Fruit fly (Drosophila melanogaster) whole organism, embryonic: ENCODE results near the gene sws.

Experiments
- Blimp-1 ChIP-seq: fragments of 200-800 bp; sonication (Bioruptor generic); optimal IDR thresholded peaks from 3 replicates; lab custom pipeline; 2018; ENCODE audit warnings: missing biosample characterization, missing genetic modification characterization, mild to moderate bottlenecking, moderate library complexity, missing genetic modification reagents
- BtbVII ChIP-seq: fragments of 200-800 bp; sonication (Bioruptor generic); optimal IDR thresholded peaks from 3 replicates; lab custom pipeline; 2017; ENCODE audit warnings: missing biosample characterization, mild to moderate bottlenecking, missing genetic modification characterization
- CG12104 ChIP-seq: fragments of 200-800 bp; sonication (Bioruptor generic); optimal IDR thresholded peaks from 3 replicates; lab custom pipeline; 2016; ENCODE audit warnings: missing biosample characterization, missing genetic modification characterization
- CG12299 ChIP-seq: fragments of 200-800 bp; sonication (Bioruptor generic); optimal IDR thresholded peaks from 2 replicates; lab custom pipeline; 2018; ENCODE audit warnings: missing biosample characterization, mild to moderate bottlenecking, missing genetic modification characterization
- CG1233 ChIP-seq: fragments of 200-800 bp; sonication (Bioruptor generic); optimal IDR thresholded peaks from 4 replicates; lab custom pipeline; 2018; ENCODE audit warnings: missing biosample characterization, mild to moderate bottlenecking, missing genetic modification characterization
- CG12391 ChIP-seq: fragments of 200-800 bp; sonication (Bioruptor generic); optimal IDR thresholded peaks from 3 replicates; lab custom pipeline; 2018; ENCODE audit warnings: missing biosample characterization, mild to moderate bottlenecking, missing genetic modification characterization, moderate library complexity
- CG12942 ChIP-seq: fragments of 200-800 bp; sonication (Bioruptor generic); optimal IDR thresholded peaks from 3 replicates; lab custom pipeline; 2016; ENCODE audit warnings: missing biosample characterization, missing genetic modification characterization
- CG13287 ChIP-seq: fragments of 200-800 bp; sonication (Bioruptor generic); IDR thresholded peaks from 2 replicates; pipeline ENCODE4 v1.3.6; 2022; ENCODE audit warnings: missing biosample characterization, missing genetic modification characterization; ENCODE audit not compliant: partially characterized antibody
- CG1647 ChIP-seq: fragments of 200-800 bp; sonication (Bioruptor generic); optimal IDR thresholded peaks from 3 replicates; lab custom pipeline; 2016; ENCODE audit warnings: missing biosample characterization, missing genetic modification characterization
- CG1832 ChIP-seq: fragments of 200-800 bp; sonication (Bioruptor generic); optimal IDR thresholded peaks from 2 replicates; lab custom pipeline; 2017; ENCODE audit warnings: missing biosample characterization, mild to moderate bottlenecking, missing genetic modification characterization, inconsistent platforms
- CG32767 ChIP-seq: fragments of 200-800 bp; sonication (Bioruptor generic); IDR thresholded peaks from 2 replicates; pipeline ENCODE4 v1.3.6; 2022; ENCODE audit warnings: missing biosample characterization, missing genetic modification characterization
- CG3726 ChIP-seq: fragments of 200-800 bp; sonication (Bioruptor generic); IDR thresholded peaks from 3 replicates; pipeline ENCODE4, ENCODE4 v1.3.6; 2022; ENCODE audit warnings: missing biosample characterization, missing genetic modification characterization
- CG5245 ChIP-seq: fragments of 200-800 bp; sonication (Bioruptor generic); optimal IDR thresholded peaks from 3 replicates; lab custom pipeline; 2016; ENCODE audit warnings: missing biosample characterization, missing genetic modification characterization
- CG7372 ChIP-seq: fragments of 200-800 bp; sonication (Bioruptor generic); IDR thresholded peaks from 2 replicates; pipeline ENCODE4 v1.3.6; 2022; ENCODE audit warnings: missing biosample characterization, missing genetic modification characterization
- CG7839 ChIP-seq: fragments of 200-800 bp; sonication (Bioruptor generic); optimal IDR thresholded peaks from 3 replicates; lab custom pipeline; 2018; ENCODE audit warnings: missing biosample characterization, mild to moderate bottlenecking, missing genetic modification characterization, moderate library complexity
- CG8388 ChIP-seq: fragments of 200-800 bp; sonication (Bioruptor generic); optimal IDR thresholded peaks from 2 replicates; lab custom pipeline; 2019; ENCODE audit warnings: missing biosample characterization, mild to moderate bottlenecking, missing genetic modification characterization, moderate library complexity
- CG9437 ChIP-seq: fragments of 200-800 bp; sonication (Bioruptor generic); optimal IDR thresholded peaks from 2 replicates; lab custom pipeline; 2018; ENCODE audit warnings: missing biosample characterization, mild to moderate bottlenecking, missing genetic modification characterization
- D19B ChIP-seq: fragments of 200-800 bp; sonication (Bioruptor generic); optimal IDR thresholded peaks from 2 replicates; lab custom pipeline; 2017; ENCODE audit warnings: missing biosample characterization, mild to moderate bottlenecking, missing genetic modification characterization
- Dbx ChIP-seq: fragments of 200-800 bp; sonication (Bioruptor generic); IDR thresholded peaks from 3 replicates; pipeline ENCODE4 v1.3.6; 2022; ENCODE audit warnings: missing biosample characterization, missing genetic modification characterization
- Dip3 ChIP-seq: fragments of 200-800 bp; sonication (Bioruptor generic); optimal IDR thresholded peaks from 3 replicates; lab custom pipeline; 2016; ENCODE audit warnings: missing biosample characterization, missing genetic modification characterization
- ERR ChIP-seq: fragments of 200-800 bp; sonication (Bioruptor generic); optimal IDR thresholded peaks from 2 replicates; lab custom pipeline; 2016; ENCODE audit warnings: missing biosample characterization, missing genetic modification characterization
- Gsc ChIP-seq: fragments of 200-800 bp; sonication (Bioruptor generic); IDR thresholded peaks from 2 replicates; pipeline ENCODE4 v1.3.6; 2022; ENCODE audit warnings: missing biosample characterization, missing genetic modification characterization
- HLHmδ ChIP-seq: fragments of 200-800 bp; sonication (Bioruptor generic); optimal IDR thresholded peaks from 2 replicates; lab custom pipeline; 2018; ENCODE audit warnings: missing biosample characterization, mild to moderate bottlenecking, missing genetic modification characterization, moderate library complexity
- Hmr ChIP-seq: fragments of 200-800 bp; sonication (Bioruptor generic); optimal IDR thresholded peaks from 3 replicates; lab custom pipeline; 2017; ENCODE audit warnings: mild to moderate bottlenecking, missing biosample characterization, missing genetic modification reagents, missing genetic modification characterization
- Hmx ChIP-seq: fragments of 200-800 bp; sonication (Bioruptor generic); optimal IDR thresholded peaks from 2 replicates; lab custom pipeline; 2016; ENCODE audit warnings: missing biosample characterization, missing genetic modification characterization
- Hr78 ChIP-seq, 2 experiments: fragments of 200-800 bp in 1 of 2; fragments of >200 bp in 1 of 2; sonication (Bioruptor generic) in 1 of 2; optimal IDR thresholded peaks; 2 replicates each; lab custom pipeline; 2017 to 2019; ENCODE audit warnings: missing biosample characterization in 2 of 2, missing genetic modification characterization in 2 of 2, mild to moderate bottlenecking in 1 of 2, moderate library complexity in 1 of 2
- Lim3 ChIP-seq: fragments of 200-800 bp; sonication (Bioruptor generic); IDR thresholded peaks from 2 replicates; pipeline ENCODE4 v1.3.6; 2022; ENCODE audit warnings: missing biosample characterization, missing genetic modification characterization
- MBD-R2 ChIP-seq: fragments of 200-800 bp; sonication (Bioruptor generic); IDR thresholded peaks from 2 replicates; pipeline ENCODE4 v1.3.6; 2022; ENCODE audit warnings: missing biosample characterization, missing genetic modification characterization
- Med ChIP-seq: fragments of 200-800 bp; sonication (Bioruptor generic); peaks from one replicate; lab custom pipeline; 2016; ENCODE audit warnings: missing biosample characterization, missing genetic modification characterization, mild to moderate bottlenecking, inconsistent platforms, moderate library complexity
- NK7.1 ChIP-seq: fragments of 200-800 bp; sonication (Bioruptor generic); optimal IDR thresholded peaks from 3 replicates; lab custom pipeline; 2016; ENCODE audit warnings: missing biosample characterization, missing genetic modification characterization
- Poxn ChIP-seq: fragments of 200-800 bp; sonication (Bioruptor generic); IDR thresholded peaks from 2 replicates; pipeline ENCODE4 v1.3.6; 2022; ENCODE audit warnings: missing biosample characterization, missing genetic modification characterization
- Rfx ChIP-seq: fragments of 200-800 bp; sonication (Bioruptor generic); IDR thresholded peaks from 2 replicates; pipeline ENCODE4 v1.3.6; 2022; ENCODE audit warnings: missing biosample characterization, missing genetic modification characterization
- Stat92E ChIP-seq, 3 experiments: fragments of >200 bp in 2 of 3; fragments of 200-800 bp in 1 of 3; sonication (Bioruptor generic) in 1 of 3; optimal IDR thresholded peaks; 2 replicates each; lab custom pipeline; 2017 to 2019; ENCODE audit warnings: missing biosample characterization in 3 of 3, missing genetic modification characterization in 3 of 3, mild to moderate bottlenecking in 1 of 3, moderate library complexity in 1 of 3
- ase ChIP-seq: fragments of 200-800 bp; sonication (Bioruptor generic); IDR thresholded peaks from 3 replicates; pipeline ENCODE4 v1.3.6; 2022; ENCODE audit warnings: missing biosample characterization, missing genetic modification characterization
- crol ChIP-seq: fragments of 200-800 bp; sonication (Bioruptor generic); IDR thresholded peaks from 2 replicates; pipeline ENCODE4 v1.3.6; 2022; ENCODE audit warnings: missing biosample characterization, missing genetic modification characterization
- en ChIP-seq: fragments of 200-800 bp; sonication (Bioruptor generic); optimal IDR thresholded peaks from 2 replicates; lab custom pipeline; 2016; ENCODE audit warnings: missing biosample characterization, missing genetic modification characterization
- gt ChIP-seq: fragments of 200-800 bp; sonication (Bioruptor generic); IDR thresholded peaks from 2 replicates; pipeline ENCODE4 v1.3.6; 2022; ENCODE audit warnings: missing biosample characterization, missing genetic modification characterization
- lmd ChIP-seq: fragments of 200-800 bp; sonication (Bioruptor generic); IDR thresholded peaks from 2 replicates; pipeline ENCODE4 v1.3.6; 2022; ENCODE audit warnings: missing biosample characterization, missing genetic modification characterization
- mirr ChIP-seq: fragments of 200-800 bp; sonication (Bioruptor generic); optimal IDR thresholded peaks from 3 replicates; lab custom pipeline; 2018; ENCODE audit warnings: missing biosample characterization, mild to moderate bottlenecking, missing genetic modification characterization
- pho ChIP-seq: fragments of 200-800 bp; sonication (Bioruptor generic); optimal IDR thresholded peaks from 2 replicates; lab custom pipeline; 2016; ENCODE audit warnings: missing biosample characterization, missing genetic modification characterization
- pros ChIP-seq: fragments of 200-800 bp; sonication (Bioruptor generic); optimal IDR thresholded peaks from 3 replicates; lab custom pipeline; 2019; ENCODE audit warnings: missing biosample characterization, mild to moderate bottlenecking, missing genetic modification characterization, moderate library complexity
- pzg ChIP-seq: fragments of 200-800 bp; sonication (Bioruptor generic); optimal IDR thresholded peaks from 3 replicates; lab custom pipeline; 2018; ENCODE audit warnings: missing biosample characterization, mild to moderate bottlenecking, missing genetic modification characterization, moderate library complexity
- sens ChIP-seq: fragments of 200-800 bp; sonication (Bioruptor generic); peaks from one replicate; lab custom pipeline; 2016; ENCODE audit warnings: missing biosample characterization, missing genetic modification characterization
- sim ChIP-seq: fragments of 200-800 bp; sonication (Bioruptor generic); IDR thresholded peaks from 2 replicates; pipeline ENCODE4 v1.3.6; 2022; ENCODE audit warnings: missing biosample characterization, missing genetic modification characterization
- slou ChIP-seq: fragments of 200-800 bp; sonication (Bioruptor generic); optimal IDR thresholded peaks from 3 replicates; lab custom pipeline; 2016; ENCODE audit warnings: missing biosample characterization, missing genetic modification characterization
- stc ChIP-seq: fragments of 200-800 bp; sonication (Bioruptor generic); IDR thresholded peaks from 2 replicates; pipeline ENCODE4 v1.3.6; 2022; ENCODE audit warnings: missing biosample characterization, missing genetic modification characterization
- tin ChIP-seq: fragments of 200-800 bp; sonication (Bioruptor generic); optimal IDR thresholded peaks from 3 replicates; lab custom pipeline; 2016; ENCODE audit warnings: missing biosample characterization, missing genetic modification characterization
- ttk ChIP-seq: fragments of 200-800 bp; sonication (Bioruptor generic); IDR thresholded peaks from 2 replicates; pipeline ENCODE4 v2.1.2; 2022; ENCODE audit warnings: missing biosample characterization, missing genetic modification characterization
- tx ChIP-seq: fragments of 200-800 bp; sonication (Bioruptor generic); optimal IDR thresholded peaks from 2 replicates; lab custom pipeline; 2016; ENCODE audit warnings: missing biosample characterization, missing genetic modification characterization
- vvl ChIP-seq: fragments of 200-800 bp; sonication (Bioruptor generic); IDR thresholded peaks from 2 replicates; pipeline ENCODE4 v1.3.6; 2022; ENCODE audit warnings: missing biosample characterization, missing genetic modification characterization

The sws gene

DNA sequence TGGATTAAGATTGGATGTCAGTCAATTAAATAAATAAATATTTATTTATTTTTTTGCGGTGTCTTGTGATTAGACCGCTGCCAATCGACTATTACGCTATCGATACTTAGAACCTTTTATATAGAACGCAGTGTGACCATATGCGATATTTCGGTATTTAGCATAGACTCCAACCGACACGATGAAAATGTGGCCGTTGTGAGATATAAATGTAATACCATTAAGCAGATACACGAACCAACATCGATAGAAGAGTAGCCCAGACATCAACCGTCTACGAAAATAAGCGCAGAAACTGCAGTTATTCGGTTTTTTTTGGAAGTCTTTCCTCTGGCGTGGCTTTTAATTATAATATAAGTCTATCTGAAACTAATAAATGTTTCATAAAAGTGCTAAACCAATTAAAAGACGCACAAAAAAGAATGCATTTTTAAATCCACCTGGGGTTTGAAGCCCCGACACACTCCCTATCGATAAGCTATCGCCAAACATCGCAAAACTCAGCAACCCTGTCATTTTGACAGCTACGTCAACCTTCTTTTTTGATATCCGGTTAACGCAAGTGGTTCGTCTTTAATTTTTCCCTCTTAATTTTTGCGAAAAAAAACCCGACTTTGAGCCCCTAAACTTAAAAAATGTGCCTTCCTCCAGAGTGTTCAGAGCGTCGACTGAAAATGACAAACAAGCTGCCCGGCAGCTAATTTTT is 34.7 kb downstream of the sws start, which contains the start of the genes Dhdds and RpS14a (continued):
- TF ChIP-seq Dbx (GFP tag; lab: Robert Waterston, UW) (0 out of 3 replicates have a peak, but pooled peaks have one; percentile 11), HLHmδ (peak; percentile 77), mirr (no peak), CG7372 (GFP tag; lab: Robert Waterston, UW) (no peak), CG1832 (GFP tag; lab: Kevin White, UChicago) (no peak), Med (GFP tag; lab: Kevin White, UChicago) (peak; percentile 90), sim (GFP tag; lab: Robert Waterston, UW) (no peak), Dip3 (GFP tag; lab: Kevin White, UChicago) (no peak), tin (peak; percentile 17), Rfx (GFP tag; lab: Robert Waterston, UW) (peak; percentile 53), sens (GFP tag; lab: Kevin White, UChicago) (peak; percentile 89), CG7839 (tag; lab: Kevin White, UChicago) (peak; percentile 40), CG9437 (GFP tag; lab: Kevin White, UChicago) (peak; percentile 71), stc (no peak), D19B (GFP tag; lab: Kevin White, UChicago) (peak; percentile 47), CG5245 (GFP tag; lab: Kevin White, UChicago) (no peak), ase (GFP tag; lab: Robert Waterston, UW) (no peak), CG3726 (no peak), Blimp-1 (GFP tag; lab: Kevin White, UChicago) (no peak), CG12391 (tag; lab: Kevin White, UChicago) (peak; percentile 63), CG32767 (GFP tag; lab: Robert Waterston, UW) (no peak), Stat92E (GFP tag; optimal IDR thresholded peaks at IDR 0.05; lab: Kevin White, UChicago) (peak in 1 of 3 experiments; percentile 44), CG1647 (no peak), en (GFP tag; lab: Kevin White, UChicago) (peak; percentile 15), Hmx (no peak), Gsc (GFP tag; lab: Robert Waterston, UW) (no peak), CG12299 (tag; lab: Kevin White, UChicago) (no peak), tx (GFP tag; lab: Kevin White, UChicago) (no peak), NK7.1 (GFP tag; lab: Kevin White, UChicago) (peak; percentile 28), CG12942 (no peak), pzg (peak; percentile 85), Lim3 (no peak), CG8388 (peak; percentile 45), crol (no peak), BtbVII (GFP tag; lab: Kevin White, UChicago) (peak; percentile 54), slou (GFP tag; lab: Kevin White, UChicago) (peak; percentile 51), CG13287 (GFP tag; lab: Robert Waterston, UW) (peak; percentile 76), pros (GFP tag; lab: Kevin White, UChicago) (no peak), Hmr (peak; percentile 83), CG1233 (GFP tag; lab: Kevin White, UChicago) (peak; percentile 59), MBD-R2 (peak; percentile 49; the same call in 1 of the 2 replicates), Poxn (GFP tag; lab: Robert Waterston, UW) (no peak), Hr78 (GFP tag; optimal IDR thresholded peaks at IDR 0.05; lab: Kevin White, UChicago) (no peak), ttk (no peak), vvl (GFP tag; lab: Robert Waterston, UW) (peak; percentile 17; the same call in 1 of the 2 replicates), gt (no peak), lmd (GFP tag; lab: Robert Waterston, UW) (no peak), pho (GFP tag; lab: Kevin White, UChicago) (peak; percentile 35), ERR (no peak), CG12104 (GFP tag; lab: Kevin White, UChicago) (peak; percentile 82)
